Fruit fly (Drosophila melanogaster) whole organism: ENCODE data around the gene CG42404.

Experiments used
- CG8478 ChIP-seq: fragments of >200 bp; optimal IDR thresholded peaks from 2 replicates; lab custom pipeline; 2018; ENCODE audit warnings: inconsistent platforms
- Dll ChIP-seq: fragments of >200 bp; optimal IDR thresholded peaks from 2 replicates; lab custom pipeline; 2017
- EcR ChIP-seq, 2 experiments: fragments of >200 bp; optimal IDR thresholded peaks; 2 replicates each; lab custom pipeline; 2017; ENCODE audit warnings: missing biosample characterization in 2 of 2, missing genetic modification characterization in 2 of 2, missing genetic modification reagents in 2 of 2
- pan ChIP-seq: fragments of >200 bp; optimal IDR thresholded peaks from 2 replicates; lab custom pipeline; 2017
- psq ChIP-seq: fragments of >200 bp; optimal IDR thresholded peaks from 2 replicates; lab custom pipeline; 2017
- usp ChIP-seq: fragments of >200 bp; optimal IDR thresholded peaks from 2 replicates; lab custom pipeline; 2017; ENCODE audit warnings: missing biosample characterization, missing genetic modification characterization, mixed read lengths

Gene CG42404

dm6 chr3R:15249735-15250134 is at the start of gene CG42404:
Gene CG42404, plus strand, starts transcription at chr3R:15250094.
- TF ChIP-seq Dll (lab: Kevin White, UChicago) (no peak), usp (no peak), pan (lab: Kevin White, UChicago) (no peak), psq (lab: Kevin White, UChicago) (no peak), EcR (GFP tag; optimal IDR thresholded peaks at IDR 0.05; lab: Kevin White, UChicago) (no peak), CG8478 (lab: Kevin White, UChicago) (no peak)

dm6 chr3R:15205223-15205622 is 44.7 kb upstream of the CG42404 start:
- no peak for TF ChIP-seq usp
- no peak for TF ChIP-seq Dll (lab: Kevin White, UChicago)
- TF ChIP-seq CG8478 (lab: Kevin White, UChicago) = no peak
- TF ChIP-seq EcR (GFP tag; optimal IDR thresholded peaks at IDR 0.05; lab: Kevin White, UChicago) = no peak
- no peak for TF ChIP-seq pan (lab: Kevin White, UChicago)
- TF ChIP-seq psq (lab: Kevin White, UChicago) = no peak

dm6 chr3R:15206273-15206672 is 43.6 kb upstream of the CG42404 start, which contains the start of gene Spn88Ea:
Gene Spn88Ea, minus strand, starts transcription at chr3R:15206447.
- TF ChIP-seq Dll (lab: Kevin White, UChicago) (no peak), usp (no peak), EcR (GFP tag; optimal IDR thresholded peaks at IDR 0.05; lab: Kevin White, UChicago) (no peak), psq (lab: Kevin White, UChicago) (no peak)

- TF ChIP-seq pan (lab: Kevin White, UChicago) = no peak
- no peak for TF ChIP-seq psq (lab: Kevin White, UChicago)
- no peak for TF ChIP-seq EcR (GFP tag; optimal IDR thresholded peaks at IDR 0.05; lab: Kevin White, UChicago)
- TF ChIP-seq CG8478 (lab: Kevin White, UChicago) = no peak
- TF ChIP-seq Dll (lab: Kevin White, UChicago) = no peak
- TF ChIP-seq usp = no peak
Measured at dm6 chr3R:15208712-15209499, 41.0 kb upstream of the CG42404 start, which contains the start of the genes Spn88Eb and Mau2. Gene Spn88Eb, minus strand, starts transcription at chr3R:15208762. Gene Mau2, plus strand, starts transcription at chr3R:15209204.

- TF ChIP-seq EcR (GFP tag; optimal IDR thresholded peaks at IDR 0.05; lab: Kevin White, UChicago) (no peak), CG8478 (lab: Kevin White, UChicago) (no peak), psq (lab: Kevin White, UChicago) (no peak), pan (lab: Kevin White, UChicago) (no peak), usp (no peak), Dll (lab: Kevin White, UChicago) (no peak)
Measured at dm6 chr3R:15213362-15213989, 36.4 kb upstream of the CG42404 start, which contains the start of the genes CG6654 and CG4210. Gene CG6654, minus strand, starts transcription at chr3R:15213658. Gene CG4210, plus strand, starts transcription at chr3R:15213974.

- TF ChIP-seq CG8478 (lab: Kevin White, UChicago) = no peak
- no peak for TF ChIP-seq EcR (GFP tag; optimal IDR thresholded peaks at IDR 0.05; lab: Kevin White, UChicago)
- no peak for TF ChIP-seq usp
- no peak for TF ChIP-seq Dll (lab: Kevin White, UChicago)
- TF ChIP-seq pan (lab: Kevin White, UChicago) = no peak
- TF ChIP-seq psq (lab: Kevin White, UChicago) = no peak
Measured at dm6 chr3R:15218824-15219576, 30.9 kb upstream of the CG42404 start, which contains the start of the genes SIDL and CG12241. Gene SIDL, minus strand, starts transcription at chr3R:15218874. Gene CG12241, plus strand, starts transcription at chr3R:15219256.

dm6 chr3R:15222973-15223372 is 26.9 kb upstream of the CG42404 start, which contains the start of gene Polr2G:
Gene Polr2G, minus strand, starts transcription at chr3R:15223180.
- TF ChIP-seq pan (lab: Kevin White, UChicago) (no peak), CG8478 (lab: Kevin White, UChicago) (no peak), psq (lab: Kevin White, UChicago) (no peak), EcR (GFP tag; optimal IDR thresholded peaks at IDR 0.05; lab: Kevin White, UChicago) (no peak), usp (no peak)

dm6 chr3R:15225279-15225730 is 24.6 kb upstream of the CG42404 start, which contains the start of the genes CG31344 and Caf1-55:
Gene CG31344, minus strand, starts transcription at chr3R:15225329.
Gene Caf1-55, plus strand, starts transcription at chr3R:15225576.
- TF ChIP-seq Dll (lab: Kevin White, UChicago) = no peak
- no peak for TF ChIP-seq CG8478 (lab: Kevin White, UChicago)
- TF ChIP-seq usp = no peak
- no peak for TF ChIP-seq psq (lab: Kevin White, UChicago)
- TF ChIP-seq pan (lab: Kevin White, UChicago) = no peak
- no peak for TF ChIP-seq EcR (GFP tag; optimal IDR thresholded peaks at IDR 0.05; lab: Kevin White, UChicago)

dm6 chr3R:15229329-15229876 is 20.5 kb upstream of the CG42404 start, which contains the start of the genes Art3 and mRpS10:
Gene Art3, minus strand, starts transcription at chr3R:15229408.
Gene mRpS10, plus strand, starts transcription at chr3R:15229665.
- TF ChIP-seq CG8478 (lab: Kevin White, UChicago) (no peak), pan (lab: Kevin White, UChicago) (peak; percentile 98)

- no peak for TF ChIP-seq Dll (lab: Kevin White, UChicago)
- TF ChIP-seq CG8478 (lab: Kevin White, UChicago) = no peak
- TF ChIP-seq pan (lab: Kevin White, UChicago) = no peak
- TF ChIP-seq psq (lab: Kevin White, UChicago) = no peak
- TF ChIP-seq EcR (GFP tag; optimal IDR thresholded peaks at IDR 0.05; lab: Kevin White, UChicago) = no peak
- TF ChIP-seq usp = no peak
Measured at dm6 chr3R:15230285-15230684, 19.6 kb upstream of the CG42404 start, which contains the start of gene CG34316. Gene CG34316, plus strand, starts transcription at chr3R:15230585.
